Worm (Caenorhabditis elegans) whole organism, L3 larva: ENCODE data around the gene sql-1.

Experiments
- aly-2 ChIP-seq: fragments of 150-350 bp; optimal IDR thresholded peaks from 2 replicates; lab custom pipeline; 2014; ENCODE audit warnings: missing biosample characterization, missing genetic modification characterization
- ama-1 ChIP-seq: fragments of 150-350 bp; optimal IDR thresholded peaks from 2 replicates; lab custom pipeline; 2018
- ceh-16 ChIP-seq: sonication (generic microtip); optimal IDR thresholded peaks from 2 replicates; lab custom pipeline; 2017; ENCODE audit warnings: missing biosample characterization, missing genetic modification characterization
- ceh-28 ChIP-seq: fragments of 150-350 bp; optimal IDR thresholded peaks from 2 replicates; lab custom pipeline; 2014; ENCODE audit warnings: missing biosample characterization, missing genetic modification reagents, missing genetic modification characterization
- daf-12 ChIP-seq: fragments of 150-350 bp; optimal IDR thresholded peaks from 2 replicates; lab custom pipeline; 2014; ENCODE audit warnings: missing biosample characterization, missing genetic modification reagents, missing genetic modification characterization
- egl-27 ChIP-seq: sonication (generic microtip); optimal IDR thresholded peaks from 4 replicates; lab custom pipeline; 2017; ENCODE audit warnings: missing biosample characterization, missing genetic modification reagents, missing genetic modification characterization
- egl-5 ChIP-seq: fragments of 150-350 bp; optimal IDR thresholded peaks from 2 replicates; lab custom pipeline; 2017; ENCODE audit warnings: missing biosample characterization, missing genetic modification reagents, missing genetic modification characterization, inconsistent platforms
- elt-1 ChIP-seq: fragments of 150-350 bp; optimal IDR thresholded peaks from 2 replicates; lab custom pipeline; 2014; ENCODE audit warnings: missing biosample characterization, missing genetic modification characterization
- elt-2 ChIP-seq: sonication (generic microtip); optimal IDR thresholded peaks from 2 replicates; lab custom pipeline; 2016; ENCODE audit warnings: missing genetic modification reagents, mild to moderate bottlenecking, missing genetic modification characterization, missing compliant biosample characterization
- elt-3 ChIP-seq, 3 experiments: fragments of 150-350 bp in 1 of 3; sonication (generic microtip) in 2 of 3; optimal IDR thresholded peaks; 2 replicates in 2 of 3; 4 replicates in 1 of 3; lab custom pipeline; 2014 to 2017; ENCODE audit warnings: missing biosample characterization in 3 of 3, missing genetic modification characterization in 3 of 3
- eor-1 ChIP-seq, 2 experiments: fragments of 150-350 bp; optimal IDR thresholded peaks; 2 replicates each; lab custom pipeline; 2014 to 2018; ENCODE audit warnings: missing biosample characterization in 2 of 2, missing genetic modification characterization in 2 of 2
- fkh-10 ChIP-seq: sonication (generic microtip); optimal IDR thresholded peaks from 2 replicates; lab custom pipeline; 2017; ENCODE audit warnings: missing biosample characterization, missing genetic modification reagents, missing genetic modification characterization
- hmg-11 ChIP-seq: sonication (generic microtip); optimal IDR thresholded peaks from 2 replicates; lab custom pipeline; 2016; ENCODE audit warnings: missing genetic modification characterization, missing compliant biosample characterization
- jun-1 ChIP-seq: fragments of 150-350 bp; optimal IDR thresholded peaks from 2 replicates; lab custom pipeline; 2014; ENCODE audit warnings: missing biosample characterization, missing genetic modification reagents, missing genetic modification characterization
- lin-15B ChIP-seq: fragments of 150-350 bp; optimal IDR thresholded peaks from 2 replicates; lab custom pipeline; 2014; ENCODE audit warnings: missing biosample characterization, missing genetic modification characterization
- lin-39 ChIP-seq: fragments of 150-350 bp; optimal IDR thresholded peaks from 2 replicates; lab custom pipeline; 2018; ENCODE audit warnings: missing biosample characterization, missing genetic modification reagents, missing genetic modification characterization
- lsy-12 ChIP-seq: sonication (generic microtip); optimal IDR thresholded peaks from 2 replicates; lab custom pipeline; 2016; ENCODE audit warnings: mild to moderate bottlenecking, missing genetic modification characterization, missing compliant biosample characterization
- nfya-1 ChIP-seq: sonication (generic microtip); optimal IDR thresholded peaks from 2 replicates; lab custom pipeline; 2017; ENCODE audit warnings: missing genetic modification characterization, mild to moderate bottlenecking, missing compliant biosample characterization, antibody characterized with exemption, moderate library complexity; ENCODE audit not compliant: insufficient read depth
- nhr-12 ChIP-seq: fragments of 150-350 bp; optimal IDR thresholded peaks from 2 replicates; lab custom pipeline; 2014; ENCODE audit warnings: missing biosample characterization, missing genetic modification characterization
- nhr-237 ChIP-seq: fragments of 150-350 bp; optimal IDR thresholded peaks from 2 replicates; lab custom pipeline; 2014; ENCODE audit warnings: missing biosample characterization, missing genetic modification characterization
- nhr-28 ChIP-seq: fragments of 150-350 bp; optimal IDR thresholded peaks from 2 replicates; lab custom pipeline; 2014; ENCODE audit warnings: missing biosample characterization, missing genetic modification characterization
- nhr-43 ChIP-seq: sonication (generic microtip); optimal IDR thresholded peaks from 2 replicates; lab custom pipeline; 2016; ENCODE audit warnings: mild to moderate bottlenecking, missing genetic modification characterization, missing compliant biosample characterization; ENCODE audit not compliant: poor library complexity, severe bottlenecking
- nhr-67 ChIP-seq: fragments of 150-350 bp; optimal IDR thresholded peaks from 2 replicates; lab custom pipeline; 2014; ENCODE audit warnings: missing biosample characterization, missing genetic modification characterization
- nhr-76 ChIP-seq: fragments of 150-350 bp; sonication (generic microtip); optimal IDR thresholded peaks from 5 replicates; lab custom pipeline; 2014; ENCODE audit warnings: missing biosample characterization, missing genetic modification characterization
- pha-4 ChIP-seq: fragments of 150-350 bp; optimal IDR thresholded peaks from 2 replicates; lab custom pipeline; 2014; ENCODE audit warnings: missing biosample characterization, missing genetic modification reagents, missing genetic modification characterization
- pqm-1 ChIP-seq: fragments of 150-350 bp; optimal IDR thresholded peaks from 2 replicates; lab custom pipeline; 2017; ENCODE audit warnings: missing biosample characterization, missing genetic modification characterization, inconsistent platforms
- sea-2 ChIP-seq: fragments of 150-350 bp; sonication (generic microtip); optimal IDR thresholded peaks from 4 replicates; lab custom pipeline; 2014; ENCODE audit warnings: missing biosample characterization, missing genetic modification reagents, missing genetic modification characterization
- skn-1 ChIP-seq: fragments of 150-350 bp; optimal IDR thresholded peaks from 2 replicates; lab custom pipeline; 2014; ENCODE audit warnings: missing biosample characterization, missing genetic modification characterization
- tbx-2 ChIP-seq: sonication (generic microtip); optimal IDR thresholded peaks from 2 replicates; lab custom pipeline; 2016; ENCODE audit warnings: mild to moderate bottlenecking, missing genetic modification characterization, missing compliant biosample characterization
- unc-39 ChIP-seq: sonication (generic microtip); optimal IDR thresholded peaks from 4 replicates; lab custom pipeline; 2017; ENCODE audit warnings: missing biosample characterization, missing genetic modification characterization
- unc-62 ChIP-seq: fragments of 150-350 bp; sonication (generic microtip); optimal IDR thresholded peaks from 4 replicates; lab custom pipeline; 2014; ENCODE audit warnings: missing biosample characterization, missing genetic modification reagents, missing genetic modification characterization
- zag-1 ChIP-seq: fragments of 150-350 bp; optimal IDR thresholded peaks from 2 replicates; lab custom pipeline; 2014; ENCODE audit warnings: missing biosample characterization, missing genetic modification characterization

sql-1 gene

DNA sequence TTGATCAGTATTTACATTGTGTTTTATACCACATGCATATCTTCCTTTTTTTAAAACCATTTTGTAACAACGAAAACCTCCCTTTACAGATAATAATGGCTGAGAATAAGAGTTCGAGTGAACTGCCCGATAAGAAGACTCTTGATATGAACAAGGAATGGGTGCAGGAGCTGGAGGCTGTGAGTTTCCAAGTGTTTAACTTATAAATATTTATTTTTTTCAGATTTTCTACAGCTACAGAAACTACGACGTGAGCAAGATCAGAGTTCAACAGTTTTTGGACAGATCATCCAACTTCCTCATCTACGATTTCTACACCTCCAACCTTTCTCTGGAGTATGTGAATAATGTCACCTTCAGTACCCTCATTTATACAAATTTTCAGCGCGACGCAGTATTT is 2.9 kb upstream of the sql-1 start, which contains the start of gene herd-1:
TSS of gene herd-1 (plus strand) at position 90 of the 400 bp plus-strand sequence.
- TF ChIP-seq elt-2 (tag; lab: Kevin White, UChicago) = no peak
- TF ChIP-seq unc-62 (GFP tag; lab: Kevin White, UChicago) = no peak
- TF ChIP-seq fkh-10 (GFP tag; lab: Kevin White, UChicago) = no peak
- TF ChIP-seq ceh-16 (tag; lab: Kevin White, UChicago) = no peak
- no peak for TF ChIP-seq skn-1
- TF ChIP-seq eor-1 (tag; optimal IDR thresholded peaks at IDR 0.05; lab: Kevin White, UChicago) = no peak
- no peak for TF ChIP-seq egl-5 (tag; lab: Kevin White, UChicago)
- no peak for TF ChIP-seq elt-1 (tag; lab: Kevin White, UChicago)
- no peak for TF ChIP-seq pha-4
- TF ChIP-seq zag-1 = no peak
- no peak for TF ChIP-seq daf-12
- no peak for TF ChIP-seq nfya-1 (tag; lab: Kevin White, UChicago)
- TF ChIP-seq lsy-12 (tag; lab: Kevin White, UChicago) = no peak
- no peak for TF ChIP-seq nhr-76 (tag; lab: Kevin White, UChicago)
- TF ChIP-seq ama-1 = no peak
- TF ChIP-seq lin-39 (tag; lab: Kevin White, UChicago) = no peak

DNA sequence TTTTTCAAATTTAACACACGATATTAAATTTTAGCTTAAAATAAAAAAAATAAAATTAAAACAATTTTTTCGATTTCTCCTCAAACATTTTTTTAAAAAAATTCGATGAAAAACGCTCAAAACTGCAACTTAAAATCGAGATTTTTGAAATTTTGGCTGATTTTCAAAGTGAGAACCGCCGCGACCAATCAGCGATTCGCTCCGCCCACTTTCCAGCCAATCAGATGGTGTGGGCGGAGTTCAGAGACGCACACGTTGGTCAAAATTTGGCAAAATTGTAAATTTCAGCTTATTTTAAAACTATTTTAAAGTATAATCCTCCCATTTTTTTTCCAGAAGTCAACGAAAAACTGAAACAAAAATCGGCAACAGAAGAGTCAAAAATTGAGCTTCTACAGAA is 11.1 kb downstream of the sql-1 start:
- TF ChIP-seq elt-3 (tag; optimal IDR thresholded peaks at IDR 0.05; lab: Kevin White, UChicago) = no peak
- TF ChIP-seq lin-39 (tag; lab: Kevin White, UChicago) = no peak
- no peak for TF ChIP-seq lsy-12 (tag; lab: Kevin White, UChicago)
- TF ChIP-seq nhr-76 (tag; lab: Kevin White, UChicago) = no peak
- TF ChIP-seq hmg-11 (tag; lab: Kevin White, UChicago) = no peak
- no peak for TF ChIP-seq ceh-16 (tag; lab: Kevin White, UChicago)
- TF ChIP-seq nfya-1 (tag; lab: Kevin White, UChicago) = peak; percentile 70

DNA sequence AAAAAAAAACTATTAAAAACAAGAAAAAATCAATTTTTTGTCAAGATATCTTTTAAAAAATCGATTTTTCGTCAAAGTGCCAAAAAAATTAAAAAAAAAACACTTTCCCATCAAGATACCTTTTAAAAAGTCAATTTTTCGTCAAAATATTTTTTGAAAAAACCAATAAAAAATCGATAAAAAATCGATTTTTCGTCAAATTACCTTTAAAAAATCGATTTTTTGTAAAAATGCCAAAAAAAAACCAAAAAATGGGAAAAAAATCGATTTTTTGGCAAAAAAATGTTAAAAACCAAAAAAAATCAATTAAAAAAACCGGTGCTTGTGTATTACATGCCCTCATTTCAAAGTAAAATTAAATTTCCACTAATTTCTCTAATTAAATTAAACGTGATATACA is 18.3 kb downstream of the sql-1 start:
- TF ChIP-seq ceh-28 (tag; lab: Kevin White, UChicago) (peak; percentile 93), pqm-1 (no peak), elt-2 (tag; lab: Kevin White, UChicago) (no peak)
- TF ChIP-seq, all 47 proteins: peak for 1

DNA sequence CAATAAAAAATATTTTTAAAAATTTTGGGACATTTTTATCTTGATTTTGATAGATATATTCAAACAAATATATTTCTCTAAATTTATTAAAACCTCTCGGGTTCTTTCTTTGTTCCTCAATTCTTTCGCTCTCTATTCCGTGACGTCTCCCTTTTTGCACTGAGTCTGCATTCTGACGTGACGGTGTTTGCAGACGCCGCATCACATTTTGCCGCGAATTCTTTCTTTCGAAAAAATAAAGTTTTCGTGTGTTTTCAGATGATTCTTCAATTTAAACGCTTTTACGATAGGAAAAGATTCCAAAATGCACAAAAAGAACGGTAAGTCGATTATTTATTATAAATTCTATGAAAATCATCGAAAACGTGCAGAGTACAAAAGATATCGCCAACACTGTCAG is 28.7 kb downstream of the sql-1 start:
- no peak for TF ChIP-seq sea-2
- peak; percentile 78 for TF ChIP-seq hmg-11 (tag; lab: Kevin White, UChicago)
- TF ChIP-seq lin-15B (tag; lab: Kevin White, UChicago) = peak; percentile 44
- peak; percentile 54 for TF ChIP-seq nfya-1 (tag; lab: Kevin White, UChicago)
- TF ChIP-seq nhr-12 (tag; lab: Kevin White, UChicago) = no peak
- TF ChIP-seq jun-1 (tag; lab: Kevin White, UChicago) = peak; percentile 13
- peak; percentile 47 for TF ChIP-seq pha-4
- no peak for TF ChIP-seq nhr-237 (tag; lab: Kevin White, UChicago)
- TF ChIP-seq elt-2 (tag; lab: Kevin White, UChicago) = peak; percentile 19

DNA sequence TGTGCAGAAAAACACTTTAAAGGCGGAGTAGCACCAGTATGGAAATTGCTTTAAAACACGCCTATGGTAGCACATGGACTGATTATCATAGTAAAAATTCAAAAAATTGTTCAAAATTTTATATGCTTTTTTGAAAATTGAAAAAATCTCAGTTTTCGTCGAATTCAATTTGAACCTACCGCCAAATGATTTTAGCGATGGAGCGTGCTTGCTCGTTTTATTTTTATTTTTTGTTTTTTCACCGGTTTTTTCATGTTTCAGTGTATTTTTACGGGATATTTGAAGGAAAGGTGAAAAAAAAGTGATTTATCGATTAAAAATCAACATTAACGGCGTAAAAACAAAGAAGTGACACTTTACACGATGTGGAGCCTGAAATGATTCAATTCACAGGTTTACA is 34.5 kb downstream of the sql-1 start:
- no peak for TF ChIP-seq nhr-28 (tag; lab: Kevin White, UChicago)
- TF ChIP-seq fkh-10 (GFP tag; lab: Kevin White, UChicago) = no peak
- TF ChIP-seq lin-15B (tag; lab: Kevin White, UChicago) = no peak
- no peak for TF ChIP-seq aly-2 (tag; lab: Kevin White, UChicago)
- no peak for TF ChIP-seq egl-27 (tag; lab: Kevin White, UChicago)
- peak; percentile 33 for TF ChIP-seq ceh-28 (tag; lab: Kevin White, UChicago)
- no peak for TF ChIP-seq pha-4
- no peak for TF ChIP-seq nhr-67

DNA sequence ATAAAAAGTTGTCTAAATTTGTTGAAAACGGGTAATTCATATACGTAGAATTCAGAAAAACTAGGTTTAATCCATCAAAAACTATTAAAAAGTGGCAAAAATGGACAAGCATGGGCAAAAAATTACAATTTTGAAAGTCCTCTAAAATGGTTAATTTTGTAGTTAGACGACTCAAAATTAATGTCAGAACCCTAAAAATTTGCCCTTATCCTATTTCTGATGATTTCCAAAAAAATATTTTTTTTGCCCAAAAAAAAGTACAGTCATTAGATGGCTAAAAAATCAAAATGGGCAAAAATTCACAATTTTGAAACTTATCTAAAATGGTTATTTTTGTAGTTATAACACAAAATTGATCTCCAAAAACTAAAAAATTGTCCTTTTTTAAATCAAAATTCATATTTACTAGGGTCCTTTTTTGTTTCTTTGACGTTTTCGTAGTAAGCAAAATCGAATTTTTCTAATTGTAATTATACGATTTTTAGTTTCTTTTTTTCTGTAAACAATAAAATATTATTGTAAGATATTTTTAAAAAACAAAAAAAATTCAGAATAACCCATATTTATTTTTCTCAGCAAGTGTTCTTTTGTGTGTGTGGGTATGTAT is 38.0 kb downstream of the sql-1 start:
- TF ChIP-seq fkh-10 (GFP tag; lab: Kevin White, UChicago) = no peak
- no peak for TF ChIP-seq unc-39
- no peak for TF ChIP-seq tbx-2 (tag; lab: Kevin White, UChicago)
- TF ChIP-seq lsy-12 (tag; lab: Kevin White, UChicago) = no peak
- no peak for TF ChIP-seq nhr-28 (tag; lab: Kevin White, UChicago)
- no peak for TF ChIP-seq nhr-237 (tag; lab: Kevin White, UChicago)
- TF ChIP-seq ceh-16 (tag; lab: Kevin White, UChicago) = no peak
- TF ChIP-seq egl-27 (tag; lab: Kevin White, UChicago) = no peak
- no peak for TF ChIP-seq elt-3 (tag; optimal IDR thresholded peaks at IDR 0.05; lab: Kevin White, UChicago)
- TF ChIP-seq ama-1 = no peak
- TF ChIP-seq nhr-43 (tag; lab: Kevin White, UChicago) = no peak
- no peak for TF ChIP-seq skn-1
- no peak for TF ChIP-seq nfya-1 (tag; lab: Kevin White, UChicago)
- TF ChIP-seq elt-1 (tag; lab: Kevin White, UChicago) = no peak
